Worm (Caenorhabditis elegans) whole organism, late embryonic: ENCODE measurements around the gene C53A5.16.

Experiments used
- C08G9.2 ChIP-seq: sonication (generic microtip); optimal IDR thresholded peaks from 2 replicates; lab custom pipeline; 2016; ENCODE audit warnings: mild to moderate bottlenecking, missing genetic modification characterization, moderate library complexity, missing compliant biosample characterization
- K02D7.2 ChIP-seq: sonication (generic microtip); optimal IDR thresholded peaks from 2 replicates; lab custom pipeline; 2017; ENCODE audit warnings: mild to moderate bottlenecking, missing genetic modification characterization, missing compliant biosample characterization
- Y22D7AL.16 ChIP-seq: sonication (generic microtip); optimal IDR thresholded peaks from 2 replicates; lab custom pipeline; 2016; ENCODE audit warnings: missing genetic modification characterization, missing compliant biosample characterization
- ceh-14 ChIP-seq: sonication (generic microtip); optimal IDR thresholded peaks from 2 replicates; lab custom pipeline; 2016; ENCODE audit warnings: missing genotype, missing genetic modification characterization, missing compliant biosample characterization
- ceh-19 ChIP-seq: fragments of 200-800 bp; sonication (Bioruptor generic); optimal IDR thresholded peaks from 2 replicates; lab custom pipeline; 2018; ENCODE audit warnings: mild to moderate bottlenecking, missing genetic modification characterization, missing compliant biosample characterization
- ceh-2 ChIP-seq: sonication (generic microtip); optimal IDR thresholded peaks from 2 replicates; lab custom pipeline; 2016; ENCODE audit warnings: missing genotype, missing genetic modification characterization, missing compliant biosample characterization
- ceh-22 ChIP-seq: sonication (generic microtip); optimal IDR thresholded peaks from 2 replicates; lab custom pipeline; 2017; ENCODE audit warnings: missing biosample characterization, missing genetic modification characterization
- ceh-24 ChIP-seq: sonication (generic microtip); optimal IDR thresholded peaks from 2 replicates; lab custom pipeline; 2016; ENCODE audit warnings: mild to moderate bottlenecking, missing genetic modification characterization, missing compliant biosample characterization
- ceh-31 ChIP-seq: sonication (generic microtip); optimal IDR thresholded peaks from 2 replicates; lab custom pipeline; 2016; ENCODE audit warnings: missing genetic modification characterization, missing compliant biosample characterization
- ceh-34 ChIP-seq: sonication (generic microtip); optimal IDR thresholded peaks from 2 replicates; lab custom pipeline; 2016; ENCODE audit warnings: mild to moderate bottlenecking, missing genetic modification characterization, missing compliant biosample characterization
- ceh-45 ChIP-seq: fragments of 200-800 bp; sonication (Bioruptor generic); IDR thresholded peaks from 2 replicates; pipeline ENCODE4 v1.3.6; 2022; ENCODE audit warnings: missing genetic modification reagents, missing genetic modification characterization, missing compliant biosample characterization
- ceh-48 ChIP-seq: sonication (generic microtip); optimal IDR thresholded peaks from 2 replicates; lab custom pipeline; 2016; ENCODE audit warnings: missing genetic modification characterization, inconsistent platforms, missing compliant biosample characterization
- ceh-6 ChIP-seq: fragments of 200-800 bp; sonication (Bioruptor generic); optimal IDR thresholded peaks from 2 replicates; lab custom pipeline; 2018; ENCODE audit warnings: mild to moderate bottlenecking, missing genetic modification characterization, missing compliant biosample characterization
- dmd-4 ChIP-seq: sonication (generic microtip); optimal IDR thresholded peaks from 2 replicates; lab custom pipeline; 2016; ENCODE audit warnings: borderline replicate concordance, missing genetic modification characterization, missing compliant biosample characterization
- elt-2 ChIP-seq: sonication (generic microtip); optimal IDR thresholded peaks from 2 replicates; lab custom pipeline; 2016; ENCODE audit warnings: missing genetic modification reagents, missing genetic modification characterization, missing compliant biosample characterization
- ets-4 ChIP-seq: sonication (generic microtip); optimal IDR thresholded peaks from 2 replicates; lab custom pipeline; 2016; ENCODE audit warnings: missing genetic modification characterization, missing compliant biosample characterization
- gmeb-2 ChIP-seq: sonication (generic microtip); optimal IDR thresholded peaks from 2 replicates; lab custom pipeline; 2016; ENCODE audit warnings: missing genetic modification characterization, inconsistent platforms, missing compliant biosample characterization
- hlh-13 ChIP-seq: fragments of 200-800 bp; sonication (Bioruptor generic); optimal IDR thresholded peaks from 2 replicates; lab custom pipeline; 2018; ENCODE audit warnings: mild to moderate bottlenecking, missing genetic modification characterization, missing compliant biosample characterization
- hlh-30 ChIP-seq: sonication (generic microtip); optimal IDR thresholded peaks from 2 replicates; lab custom pipeline; 2017; ENCODE audit warnings: antibody characterized with exemption, missing genetic modification characterization, missing compliant biosample characterization; ENCODE audit not compliant: insufficient read depth
- lin-11 ChIP-seq: fragments of 200-800 bp; sonication (Bioruptor generic); optimal IDR thresholded peaks from 2 replicates; lab custom pipeline; 2018; ENCODE audit warnings: mild to moderate bottlenecking, missing genetic modification characterization, missing compliant biosample characterization
- nfya-1 ChIP-seq: sonication (generic microtip); optimal IDR thresholded peaks from 2 replicates; lab custom pipeline; 2017; ENCODE audit warnings: missing genetic modification characterization, mild to moderate bottlenecking, missing compliant biosample characterization, antibody characterized with exemption, moderate library complexity
- pag-3 ChIP-seq: sonication (generic microtip); optimal IDR thresholded peaks from 2 replicates; lab custom pipeline; 2016; ENCODE audit warnings: missing compliant biosample characterization, missing genetic modification characterization, borderline replicate concordance
- pha-4 ChIP-seq: fragments of 150-350 bp; optimal IDR thresholded peaks from 2 replicates; lab custom pipeline; 2018; ENCODE audit warnings: missing biosample characterization, missing genetic modification reagents, missing genetic modification characterization
- ref-2 ChIP-seq: sonication (generic microtip); optimal IDR thresholded peaks from 2 replicates; lab custom pipeline; 2016; ENCODE audit warnings: missing genetic modification characterization, missing compliant biosample characterization
- rnt-1 ChIP-seq: sonication (generic microtip); optimal IDR thresholded peaks from 2 replicates; lab custom pipeline; 2016; ENCODE audit warnings: missing genetic modification characterization, missing compliant biosample characterization
- sox-2 ChIP-seq: fragments of 200-800 bp; sonication (Bioruptor generic); IDR thresholded peaks from 2 replicates; pipeline ENCODE4 v1.3.6; 2022; ENCODE audit warnings: missing genetic modification reagents, missing genetic modification characterization, missing compliant biosample characterization
- syd-9 ChIP-seq: sonication (generic microtip); optimal IDR thresholded peaks from 2 replicates; lab custom pipeline; 2016; ENCODE audit warnings: mild to moderate bottlenecking, missing genetic modification characterization, moderate library complexity, missing compliant biosample characterization
- tbx-2 ChIP-seq: sonication (generic microtip); optimal IDR thresholded peaks from 2 replicates; lab custom pipeline; 2016; ENCODE audit warnings: missing genetic modification characterization, missing compliant biosample characterization
- ttx-3 ChIP-seq: sonication (generic microtip); optimal IDR thresholded peaks from 2 replicates; lab custom pipeline; 2016; ENCODE audit warnings: missing genetic modification reagents, missing genetic modification characterization, missing compliant biosample characterization
- unc-3 ChIP-seq, 2 experiments: fragments of 200-800 bp in 1 of 2; sonication (Bioruptor generic) in 1 of 2; sonication (generic microtip) in 1 of 2; conservative IDR thresholded peaks in 1 of 2; optimal IDR thresholded peaks in 1 of 2; 2 replicates each; pipeline versions ENCODE4 v1.3.6 to Lab custom; 2016 to 2022; ENCODE audit warnings: missing compliant biosample characterization in 2 of 2, missing genetic modification characterization in 2 of 2, missing genetic modification reagents in 1 of 2
- unc-42 ChIP-seq: sonication (generic microtip); optimal IDR thresholded peaks from 2 replicates; lab custom pipeline; 2016; ENCODE audit warnings: missing genotype, missing genetic modification characterization, missing compliant biosample characterization
- zip-5 ChIP-seq: sonication (generic microtip); optimal IDR thresholded peaks from 2 replicates; lab custom pipeline; 2016; ENCODE audit warnings: missing genetic modification characterization, missing compliant biosample characterization
- ztf-16 ChIP-seq: sonication (generic microtip); optimal IDR thresholded peaks from 2 replicates; lab custom pipeline; 2017; ENCODE audit warnings: missing genetic modification characterization, missing compliant biosample characterization

Gene C53A5.16

ce11 chrV:14505745-14506214 lies 16.6 kb downstream of the C53A5.16 start:
- TF ChIP-seq ceh-19 (GFP tag; lab: Kevin White, UChicago) (no peak), ceh-48 (tag; lab: Kevin White, UChicago) (no peak), ceh-6 (GFP tag; lab: Kevin White, UChicago) (no peak), ceh-34 (tag; lab: Kevin White, UChicago) (no peak), rnt-1 (tag; lab: Kevin White, UChicago) (peak; percentile 45), elt-2 (peak; percentile 97), ceh-31 (tag; lab: Kevin White, UChicago) (peak; percentile 10), ref-2 (tag; lab: Kevin White, UChicago) (peak; percentile 79), syd-9 (tag; lab: Kevin White, UChicago) (peak; percentile 11), C08G9.2 (peak; percentile 16)

ce11 chrV:14504774-14505173 lies 17.6 kb downstream of the C53A5.16 start:
- no peak for TF ChIP-seq ztf-16 (tag; lab: Kevin White, UChicago)
- no peak for TF ChIP-seq pag-3 (tag; lab: Kevin White, UChicago)
- peak; percentile 3 for TF ChIP-seq lin-11
- TF ChIP-seq, all 69 proteins: peak for 1

ce11 chrV:14504120-14504519 lies 18.3 kb downstream of the C53A5.16 start:
- TF ChIP-seq ceh-34 (tag; lab: Kevin White, UChicago), result no peak
- TF ChIP-seq, all 69 proteins: peak for 0

- no peak for TF ChIP-seq gmeb-2 (tag; lab: Kevin White, UChicago)
- TF ChIP-seq elt-2, result peak; percentile 47
Measured at ce11 chrV:14503065-14503464, 19.3 kb downstream of the C53A5.16 start.

DNA sequence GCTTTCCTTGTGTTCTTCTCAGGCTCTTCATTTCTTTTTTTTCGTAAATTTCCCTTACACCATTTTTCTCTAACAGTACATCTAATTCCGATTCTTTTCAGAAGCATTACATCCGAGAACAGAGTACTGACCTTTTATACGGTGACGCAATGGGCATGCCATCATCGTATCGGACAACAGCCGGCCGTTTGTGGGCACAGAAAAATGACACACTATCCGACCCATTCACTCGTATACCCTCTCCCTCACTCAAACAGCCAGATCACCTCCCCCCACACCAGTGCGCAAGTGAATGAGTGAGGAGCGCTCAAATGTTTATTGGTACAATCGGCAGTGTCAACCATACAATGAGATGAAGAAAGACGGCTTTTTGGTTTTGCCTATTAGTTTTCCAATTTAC lies 21.3 kb downstream of the C53A5.16 start, which contains the start of gene R02D5.24:
R02D5.24 (plus strand) TSS at position 205 of the 400 bp plus-strand sequence.
- no peak for TF ChIP-seq pha-4 (tag; lab: Kevin White, UChicago)
- TF ChIP-seq hlh-13, result no peak
- no peak for TF ChIP-seq ceh-45 (GFP tag; lab: Robert Waterston, UW)
- peak; percentile 8 for TF ChIP-seq ceh-22 (tag; lab: Kevin White, UChicago)
- no peak for TF ChIP-seq unc-3 (GFP tag; conservative IDR thresholded peaks at IDR 0.05; lab: Robert Waterston, UW)
- TF ChIP-seq unc-3 (tag; optimal IDR thresholded peaks at IDR 0.05; lab: Kevin White, UChicago), result no peak
- TF ChIP-seq Y22D7AL.16, result no peak
- TF ChIP-seq ref-2 (tag; lab: Kevin White, UChicago), result peak; percentile 34
- TF ChIP-seq sox-2 (GFP tag; lab: Robert Waterston, UW), result no peak
- peak; percentile 8 for TF ChIP-seq tbx-2 (tag; lab: Kevin White, UChicago)
- TF ChIP-seq unc-42, result no peak
- peak; percentile 31 for TF ChIP-seq elt-2
- no peak for TF ChIP-seq ceh-24 (tag; lab: Kevin White, UChicago)
- TF ChIP-seq rnt-1 (tag; lab: Kevin White, UChicago), result no peak
- no peak for TF ChIP-seq ets-4
- no peak for TF ChIP-seq nfya-1 (tag; lab: Kevin White, UChicago)
- no peak for TF ChIP-seq zip-5 (tag; lab: Kevin White, UChicago)
- TF ChIP-seq dmd-4, result no peak
- no peak for TF ChIP-seq ttx-3
- no peak for TF ChIP-seq ceh-34 (tag; lab: Kevin White, UChicago)
- TF ChIP-seq ceh-19 (GFP tag; lab: Kevin White, UChicago), result peak; percentile 15
- peak; percentile 8 for TF ChIP-seq syd-9 (tag; lab: Kevin White, UChicago)
- TF ChIP-seq ceh-2, result no peak
- no peak for TF ChIP-seq hlh-30 (tag; lab: Kevin White, UChicago)
- TF ChIP-seq ceh-14 (tag; lab: Kevin White, UChicago), result no peak
- no peak for TF ChIP-seq K02D7.2
